Fruit fly (Drosophila melanogaster) whole organism, prepupa: Measurements from ENCODE around the gene CG6933.

Experiments
- Blimp-1 ChIP-seq: fragments of 200-800 bp; sonication (Bioruptor generic); optimal IDR thresholded peaks from 3 replicates; lab custom pipeline; 2017; ENCODE audit warnings: missing biosample characterization, missing genetic modification characterization, mild to moderate bottlenecking, moderate library complexity, missing genetic modification reagents
- CG10631 ChIP-seq: fragments of 200-800 bp; sonication (Bioruptor generic); optimal IDR thresholded peaks from 2 replicates; lab custom pipeline; 2016; ENCODE audit warnings: missing biosample characterization, missing genetic modification characterization
- CG10669 ChIP-seq: fragments of 200-800 bp; sonication (Bioruptor generic); optimal IDR thresholded peaks from 3 replicates; lab custom pipeline; 2018; ENCODE audit warnings: missing biosample characterization, mild to moderate bottlenecking, missing genetic modification characterization, moderate library complexity
- CG11762 ChIP-seq: fragments of 200-800 bp; sonication (Bioruptor generic); optimal IDR thresholded peaks from 3 replicates; lab custom pipeline; 2016; ENCODE audit warnings: missing biosample characterization, missing genetic modification characterization; ENCODE audit not compliant: insufficient read depth
- CG15336 ChIP-seq: fragments of 200-800 bp; sonication (Bioruptor generic); IDR thresholded peaks from 2 replicates; pipeline ENCODE4 v1.3.6; 2022; ENCODE audit warnings: missing biosample characterization, missing genetic modification characterization
- CG1621 ChIP-seq: fragments of 200-800 bp; sonication (Bioruptor generic); optimal IDR thresholded peaks from 3 replicates; lab custom pipeline; 2018; ENCODE audit warnings: missing biosample characterization, mild to moderate bottlenecking, missing genetic modification characterization
- CG16779 ChIP-seq: fragments of 200-800 bp; sonication (Bioruptor generic); optimal IDR thresholded peaks from 3 replicates; lab custom pipeline; 2017; ENCODE audit warnings: missing biosample characterization, mild to moderate bottlenecking, missing genetic modification characterization
- CG3032 ChIP-seq: fragments of 200-800 bp; optimal IDR thresholded peaks from 2 replicates; lab custom pipeline; 2019; ENCODE audit warnings: missing biosample characterization, mild to moderate bottlenecking, missing genetic modification characterization, moderate library complexity
- CG31627 ChIP-seq: fragments of 200-800 bp; sonication (Bioruptor generic); optimal IDR thresholded peaks from 3 replicates; lab custom pipeline; 2016; ENCODE audit warnings: missing biosample characterization, missing genetic modification characterization
- CG32006 ChIP-seq: fragments of 200-800 bp; sonication (Bioruptor generic); optimal IDR thresholded peaks from 3 replicates; lab custom pipeline; 2017; ENCODE audit warnings: missing biosample characterization, mild to moderate bottlenecking, missing genetic modification characterization
- CG4318 ChIP-seq: fragments of 200-800 bp; sonication (Bioruptor generic); optimal IDR thresholded peaks from 3 replicates; lab custom pipeline; 2017; ENCODE audit warnings: missing biosample characterization, mild to moderate bottlenecking, missing genetic modification characterization
- CG6163 ChIP-seq: fragments of 200-800 bp; sonication (Bioruptor generic); IDR thresholded peaks from 3 replicates; pipeline ENCODE4 v1.3.6; 2022; ENCODE audit warnings: missing biosample characterization, missing genetic modification characterization
- CG6792 ChIP-seq: fragments of 200-800 bp; sonication (Bioruptor generic); optimal IDR thresholded peaks from 3 replicates; lab custom pipeline; 2016; ENCODE audit warnings: missing biosample characterization, missing genetic modification characterization
- CG6854 ChIP-seq: fragments of 200-800 bp; sonication (Bioruptor generic); optimal IDR thresholded peaks from 2 replicates; lab custom pipeline; 2017; ENCODE audit warnings: missing biosample characterization, mild to moderate bottlenecking, missing genetic modification characterization
- CG8119 ChIP-seq: fragments of 200-800 bp; sonication (Bioruptor generic); IDR thresholded peaks from 3 replicates; pipeline ENCODE4 v1.3.6; 2022; ENCODE audit warnings: missing biosample characterization, missing genetic modification characterization
- CG8319 ChIP-seq: fragments of 200-800 bp; sonication (Bioruptor generic); optimal IDR thresholded peaks from 3 replicates; lab custom pipeline; 2016; ENCODE audit warnings: missing biosample characterization, missing genetic modification characterization
- CG8632 ChIP-seq: fragments of 200-800 bp; sonication (Bioruptor generic); optimal IDR thresholded peaks from 3 replicates; lab custom pipeline; 2016; ENCODE audit warnings: missing biosample characterization, missing genetic modification characterization
- Eip75B ChIP-seq: fragments of 200-800 bp; sonication (Bioruptor generic); optimal IDR thresholded peaks from 3 replicates; lab custom pipeline; 2016; ENCODE audit warnings: missing biosample characterization, missing genetic modification characterization
- Eip78C ChIP-seq: fragments of 200-800 bp; sonication (Bioruptor generic); peaks from one replicate; lab custom pipeline; 2016; ENCODE audit warnings: missing biosample characterization, missing genetic modification characterization
- Eip93F ChIP-seq: fragments of 200-800 bp; sonication (Bioruptor generic); optimal IDR thresholded peaks from 2 replicates; lab custom pipeline; 2016; ENCODE audit warnings: missing biosample characterization, mild to moderate bottlenecking, missing genetic modification characterization
- Ets21C ChIP-seq: fragments of 200-800 bp; sonication (Bioruptor generic); optimal IDR thresholded peaks from 3 replicates; lab custom pipeline; 2016; ENCODE audit warnings: missing biosample characterization, missing genetic modification characterization
- Ets96B ChIP-seq: fragments of 200-800 bp; optimal IDR thresholded peaks from 2 replicates; lab custom pipeline; 2019; ENCODE audit warnings: missing biosample characterization, mild to moderate bottlenecking, missing genetic modification characterization, moderate library complexity
- Gug ChIP-seq: fragments of 200-800 bp; sonication (Bioruptor generic); IDR thresholded peaks from 2 replicates; pipeline ENCODE4 v1.3.6; 2022; ENCODE audit warnings: missing biosample characterization, missing genetic modification characterization
- Hr38 ChIP-seq: sonication (Bioruptor generic); optimal IDR thresholded peaks from 2 replicates; lab custom pipeline; 2016; ENCODE audit warnings: missing biosample characterization, missing genetic modification characterization
- Lpt ChIP-seq: fragments of 200-800 bp; sonication (Bioruptor generic); optimal IDR thresholded peaks from 3 replicates; lab custom pipeline; 2016; ENCODE audit warnings: missing biosample characterization, missing genetic modification characterization
- OdsH ChIP-seq: fragments of 200-800 bp; sonication (Bioruptor generic); optimal IDR thresholded peaks from 3 replicates; lab custom pipeline; 2016; ENCODE audit warnings: missing biosample characterization, missing genetic modification characterization
- Smox ChIP-seq: fragments of 200-800 bp; sonication (Bioruptor generic); optimal IDR thresholded peaks from 3 replicates; lab custom pipeline; 2016; ENCODE audit warnings: missing biosample characterization, missing genetic modification characterization
- Sox14 ChIP-seq: fragments of 200-800 bp; sonication (Bioruptor generic); optimal IDR thresholded peaks from 3 replicates; lab custom pipeline; 2016; ENCODE audit warnings: missing biosample characterization, missing genetic modification characterization
- Sox15 ChIP-seq: fragments of 200-800 bp; sonication (Bioruptor generic); optimal IDR thresholded peaks from 3 replicates; lab custom pipeline; 2016; ENCODE audit warnings: missing biosample characterization, missing genetic modification characterization
- achi ChIP-seq: fragments of 200-800 bp; sonication (Bioruptor generic); optimal IDR thresholded peaks from 3 replicates; lab custom pipeline; 2016; ENCODE audit warnings: missing biosample characterization, missing genetic modification characterization
- acj6 ChIP-seq: fragments of 200-800 bp; sonication (Bioruptor generic); optimal IDR thresholded peaks from 3 replicates; lab custom pipeline; 2016; ENCODE audit warnings: missing biosample characterization, missing genetic modification characterization
- dsx ChIP-seq: fragments of 200-800 bp; optimal IDR thresholded peaks from 3 replicates; lab custom pipeline; 2019; ENCODE audit warnings: missing biosample characterization, mild to moderate bottlenecking, missing genetic modification characterization, moderate library complexity; ENCODE audit not compliant: poor library complexity, severe bottlenecking
- eg ChIP-seq: fragments of 200-800 bp; sonication (Bioruptor generic); IDR thresholded peaks from 3 replicates; pipeline ENCODE4 v1.3.6; 2022; ENCODE audit warnings: missing biosample characterization, missing genetic modification characterization
- esn ChIP-seq: fragments of 200-800 bp; sonication (Bioruptor generic); optimal IDR thresholded peaks from 2 replicates; lab custom pipeline; 2016; ENCODE audit warnings: missing biosample characterization, mild to moderate bottlenecking, missing genetic modification characterization, moderate library complexity
- fkh ChIP-seq: fragments of 200-800 bp; sonication (Bioruptor generic); optimal IDR thresholded peaks from 3 replicates; lab custom pipeline; 2017; ENCODE audit warnings: missing biosample characterization, mild to moderate bottlenecking, missing genetic modification characterization, moderate library complexity
- net ChIP-seq: fragments of 200-800 bp; sonication (Bioruptor generic); optimal IDR thresholded peaks from 3 replicates; lab custom pipeline; 2016; ENCODE audit warnings: missing biosample characterization, missing genetic modification characterization
- salr ChIP-seq, 2 experiments: fragments of 200-800 bp; sonication (Bioruptor generic); optimal IDR thresholded peaks; 3 replicates each; lab custom pipeline; 2016 to 2018; ENCODE audit warnings: missing biosample characterization in 2 of 2, missing genetic modification characterization in 2 of 2, mild to moderate bottlenecking in 1 of 2
- spab ChIP-seq: fragments of 200-800 bp; sonication (Bioruptor generic); optimal IDR thresholded peaks from 2 replicates; lab custom pipeline; 2017; ENCODE audit warnings: missing biosample characterization, mild to moderate bottlenecking, missing genetic modification characterization, missing genetic modification reagents
- ss ChIP-seq, 2 experiments: fragments of 200-800 bp; sonication (Bioruptor generic); optimal IDR thresholded peaks; 2 replicates in 1 of 2; 3 replicates in 1 of 2; lab custom pipeline; 2017 to 2018; ENCODE audit warnings: mild to moderate bottlenecking in 2 of 2, missing biosample characterization in 2 of 2, missing genetic modification characterization in 2 of 2, moderate library complexity in 1 of 2
- topi ChIP-seq: fragments of 200-800 bp; sonication (Bioruptor generic); optimal IDR thresholded peaks from 3 replicates; lab custom pipeline; 2016; ENCODE audit warnings: missing biosample characterization, missing genetic modification characterization

Gene CG6933

DNA sequence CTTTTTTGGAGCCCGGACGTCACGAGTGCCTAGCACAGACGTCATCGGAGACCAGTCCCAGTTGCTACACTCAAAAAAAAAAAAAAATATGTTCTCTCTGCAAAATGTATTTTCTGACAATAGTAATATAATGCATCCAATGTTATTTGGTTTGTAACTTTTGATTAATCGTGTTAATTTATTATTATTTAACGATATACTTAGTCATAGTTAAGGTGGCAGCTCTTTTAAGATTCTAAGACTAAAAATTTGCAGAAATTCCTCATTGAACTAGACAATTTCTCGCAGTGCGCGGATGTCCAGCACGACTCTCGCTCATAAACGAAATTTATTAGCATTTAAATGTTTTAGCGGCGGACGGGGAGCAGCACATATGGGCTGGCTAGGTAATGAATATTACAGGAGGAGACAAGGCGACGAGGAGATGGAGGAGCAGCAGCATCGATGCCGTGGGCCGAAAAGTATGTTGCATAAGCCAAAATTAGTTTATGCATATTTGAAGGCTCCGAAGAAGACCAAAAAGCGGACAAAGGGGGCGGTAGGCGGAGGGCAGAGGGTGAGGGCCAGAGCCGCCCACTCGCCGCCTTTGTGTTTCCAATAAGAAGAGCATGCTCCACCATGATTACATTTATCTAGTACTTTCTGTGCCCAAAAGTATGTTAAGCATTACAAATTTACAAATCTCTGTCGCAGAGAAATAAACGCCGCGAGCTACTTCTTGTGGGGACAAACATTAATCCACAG lies 36.7 kb downstream of the CG6933 start (continued):
- TF ChIP-seq CG32006 (GFP tag; lab: Kevin White, UChicago) (peak; percentile 87), CG6792 (GFP tag; lab: Kevin White, UChicago) (peak; percentile 54), CG10631 (GFP tag; lab: Kevin White, UChicago) (peak; percentile 70), net (GFP tag; lab: Kevin White, UChicago) (peak; percentile 73), esn (GFP tag; lab: Kevin White, UChicago) (peak; percentile 69), Smox (GFP tag; lab: Kevin White, UChicago) (peak; percentile 50), CG4318 (GFP tag; lab: Kevin White, UChicago) (peak; percentile 64), CG10669 (GFP tag; lab: Kevin White, UChicago) (peak; percentile 68), CG15336 (GFP tag; lab: Robert Waterston, UW) (peak; percentile 85), CG3032 (tag; lab: Kevin White, UChicago) (peak; percentile 63), CG6854 (GFP tag; lab: Kevin White, UChicago) (no peak), CG8632 (peak; percentile 68), achi (GFP tag; lab: Kevin White, UChicago) (peak; percentile 77), ss (GFP tag; optimal IDR thresholded peaks at IDR 0.05; lab: Kevin White, UChicago) (peak; percentile 55 to 61), Sox15 (peak; percentile 46)

DNA sequence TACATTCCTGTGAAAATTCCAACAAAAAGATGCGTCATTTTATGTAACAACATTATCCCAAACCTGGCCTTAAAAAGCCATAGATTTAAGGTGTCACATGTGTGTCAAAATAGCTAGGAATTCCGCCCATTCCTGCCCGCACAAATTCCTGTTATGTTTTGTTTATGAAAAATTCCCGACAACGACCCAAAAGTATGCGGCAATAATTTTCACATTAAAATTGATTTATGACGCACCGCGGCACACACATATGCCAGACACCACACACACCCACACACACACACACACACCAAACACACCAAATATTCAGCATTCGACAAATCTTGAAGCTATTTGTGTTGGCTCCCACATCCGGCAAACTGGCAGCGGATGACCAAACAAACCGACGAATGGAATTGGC lies 37.4 kb downstream of the CG6933 start:
- TF ChIP-seq Hr38 (no peak), Blimp-1 (no peak), spab (no peak), CG31627 (no peak), Ets96B (tag; lab: Kevin White, UChicago) (no peak), salr (GFP tag; optimal IDR thresholded peaks at IDR 0.05; lab: Kevin White, UChicago) (no peak), Eip93F (no peak), CG11762 (GFP tag; lab: Kevin White, UChicago) (no peak), Eip78C (GFP tag; lab: Kevin White, UChicago) (no peak)

DNA sequence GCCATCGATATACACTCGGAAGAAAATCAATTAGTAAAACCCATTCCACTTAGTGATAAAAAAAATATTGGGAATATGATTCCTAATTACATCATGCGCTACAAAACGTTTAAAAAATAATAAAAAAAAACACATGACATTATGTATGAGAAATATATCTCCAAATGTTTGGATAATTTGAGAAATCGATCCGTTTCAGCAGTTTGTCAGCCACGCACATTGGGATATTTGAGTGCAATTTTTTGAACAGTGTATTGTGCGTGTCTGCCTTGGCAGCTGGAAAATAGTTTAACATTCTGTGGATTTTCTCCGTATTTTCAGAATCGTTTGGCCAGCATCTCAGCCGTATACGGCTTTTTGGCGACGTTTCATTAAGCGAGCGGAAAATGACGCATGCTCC lies 42.1 kb downstream of the CG6933 start:
- TF ChIP-seq CG8119 (GFP tag; lab: Robert Waterston, UW) (no peak), OdsH (GFP tag; lab: Kevin White, UChicago) (no peak), CG16779 (tag; lab: Kevin White, UChicago) (no peak), dsx (GFP tag; lab: Kevin White, UChicago) (no peak), CG10669 (GFP tag; lab: Kevin White, UChicago) (no peak), topi (GFP tag; lab: Kevin White, UChicago) (no peak), Eip78C (GFP tag; lab: Kevin White, UChicago) (no peak), CG10631 (GFP tag; lab: Kevin White, UChicago) (no peak), Sox14 (GFP tag; lab: Kevin White, UChicago) (no peak), Blimp-1 (no peak), Lpt (GFP tag; lab: Kevin White, UChicago) (no peak), acj6 (no peak), CG6854 (GFP tag; lab: Kevin White, UChicago) (no peak), Gug (GFP tag; lab: Robert Waterston, UW) (no peak), CG1621 (tag; lab: Kevin White, UChicago) (no peak), CG6792 (GFP tag; lab: Kevin White, UChicago) (no peak), CG8319 (GFP tag; lab: Kevin White, UChicago) (no peak)

DNA sequence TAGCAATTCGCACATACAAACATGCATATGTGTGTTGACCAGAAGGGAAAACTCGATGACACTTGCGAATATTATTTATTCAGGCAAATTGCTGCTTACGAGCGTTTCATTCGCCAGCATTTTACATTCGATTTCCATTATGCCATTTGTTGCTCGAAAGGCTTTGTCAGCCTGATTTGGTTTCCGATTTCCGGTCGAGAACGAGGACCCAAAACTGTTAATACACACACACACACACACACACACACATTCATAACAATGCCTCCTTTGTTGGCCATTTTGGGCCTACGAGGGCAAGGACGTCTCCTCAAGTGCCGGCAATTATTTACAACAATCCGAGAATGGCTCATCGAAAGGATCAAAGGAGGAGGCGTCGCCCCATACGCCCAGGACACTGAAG lies 42.5 kb downstream of the CG6933 start:
- TF ChIP-seq CG6163 (no peak), Smox (GFP tag; lab: Kevin White, UChicago) (no peak), Sox14 (GFP tag; lab: Kevin White, UChicago) (no peak), topi (GFP tag; lab: Kevin White, UChicago) (no peak), fkh (GFP tag; lab: Kevin White, UChicago) (no peak), esn (GFP tag; lab: Kevin White, UChicago) (no peak), dsx (GFP tag; lab: Kevin White, UChicago) (no peak), eg (no peak), Ets21C (GFP tag; lab: Kevin White, UChicago) (no peak), CG6792 (GFP tag; lab: Kevin White, UChicago) (no peak), Eip75B (GFP tag; lab: Kevin White, UChicago) (no peak), acj6 (no peak)
